Worm (Caenorhabditis elegans) whole organism, L3 larva: ENCODE data around the gene F56D6.8.
"Not testable (repeated sequence)": the region's sequence is repeated elsewhere in the genome, so short reads cannot be mapped to it uniquely, and the experiment has no call there.

Experiments
- R02D3.7 ChIP-seq: fragments of 150-350 bp; optimal IDR thresholded peaks from 2 replicates; lab custom pipeline; 2014; ENCODE audit warnings: missing biosample characterization, missing genetic modification characterization
- ceh-28 ChIP-seq: fragments of 150-350 bp; optimal IDR thresholded peaks from 2 replicates; lab custom pipeline; 2014; ENCODE audit warnings: missing biosample characterization, missing genetic modification reagents, missing genetic modification characterization
- ceh-82 ChIP-seq: fragments of 150-350 bp; optimal IDR thresholded peaks from 2 replicates; lab custom pipeline; 2014; ENCODE audit warnings: missing biosample characterization, missing genetic modification characterization
- daf-12 ChIP-seq: fragments of 150-350 bp; optimal IDR thresholded peaks from 2 replicates; lab custom pipeline; 2014; ENCODE audit warnings: missing biosample characterization, missing genetic modification reagents, missing genetic modification characterization
- egl-5 ChIP-seq: fragments of 150-350 bp; optimal IDR thresholded peaks from 2 replicates; lab custom pipeline; 2017; ENCODE audit warnings: missing biosample characterization, missing genetic modification reagents, missing genetic modification characterization, inconsistent platforms
- elt-1 ChIP-seq: fragments of 150-350 bp; optimal IDR thresholded peaks from 2 replicates; lab custom pipeline; 2014; ENCODE audit warnings: missing biosample characterization, missing genetic modification characterization
- elt-2 ChIP-seq: sonication (generic microtip); optimal IDR thresholded peaks from 2 replicates; lab custom pipeline; 2016; ENCODE audit warnings: missing genetic modification reagents, mild to moderate bottlenecking, missing genetic modification characterization, missing compliant biosample characterization
- eor-1 ChIP-seq, 2 experiments: fragments of 150-350 bp; optimal IDR thresholded peaks; 2 replicates each; lab custom pipeline; 2014 to 2018; ENCODE audit warnings: missing biosample characterization in 2 of 2, missing genetic modification characterization in 2 of 2
- fkh-10 ChIP-seq: sonication (generic microtip); optimal IDR thresholded peaks from 2 replicates; lab custom pipeline; 2017; ENCODE audit warnings: missing biosample characterization, missing genetic modification reagents, missing genetic modification characterization
- fkh-2 ChIP-seq: fragments of 150-350 bp; optimal IDR thresholded peaks from 2 replicates; lab custom pipeline; 2014; ENCODE audit warnings: missing biosample characterization, missing genetic modification reagents, missing genetic modification characterization
- fos-1 ChIP-seq: fragments of 150-350 bp; optimal IDR thresholded peaks from 2 replicates; lab custom pipeline; 2014; ENCODE audit warnings: missing biosample characterization, missing genetic modification characterization
- hmg-11 ChIP-seq: sonication (generic microtip); optimal IDR thresholded peaks from 2 replicates; lab custom pipeline; 2016; ENCODE audit warnings: missing genetic modification characterization, missing compliant biosample characterization
- jun-1 ChIP-seq: fragments of 150-350 bp; optimal IDR thresholded peaks from 2 replicates; lab custom pipeline; 2014; ENCODE audit warnings: missing biosample characterization, missing genetic modification reagents, missing genetic modification characterization
- lin-15B ChIP-seq: fragments of 150-350 bp; optimal IDR thresholded peaks from 2 replicates; lab custom pipeline; 2014; ENCODE audit warnings: missing biosample characterization, missing genetic modification characterization
- mdl-1 ChIP-seq: fragments of 150-350 bp; optimal IDR thresholded peaks from 2 replicates; lab custom pipeline; 2014; ENCODE audit warnings: missing biosample characterization, missing genetic modification characterization
- mml-1 ChIP-seq: fragments of 150-350 bp; sonication (generic microtip); optimal IDR thresholded peaks from 3 replicates; lab custom pipeline; 2014; ENCODE audit warnings: missing biosample characterization, missing genetic modification characterization
- nhr-11 ChIP-seq: fragments of 150-350 bp; optimal IDR thresholded peaks from 2 replicates; lab custom pipeline; 2014; ENCODE audit warnings: missing biosample characterization, missing genetic modification characterization
- nhr-12 ChIP-seq: fragments of 150-350 bp; optimal IDR thresholded peaks from 2 replicates; lab custom pipeline; 2014; ENCODE audit warnings: missing biosample characterization, missing genetic modification characterization
- nhr-23 ChIP-seq: fragments of 150-350 bp; optimal IDR thresholded peaks from 2 replicates; lab custom pipeline; 2014; ENCODE audit warnings: missing biosample characterization, missing genetic modification reagents, missing genetic modification characterization
- nhr-237 ChIP-seq: fragments of 150-350 bp; optimal IDR thresholded peaks from 2 replicates; lab custom pipeline; 2014; ENCODE audit warnings: missing biosample characterization, missing genetic modification characterization
- nhr-25 ChIP-seq: sonication (generic microtip); optimal IDR thresholded peaks from 2 replicates; lab custom pipeline; 2017; ENCODE audit warnings: missing biosample characterization, missing genetic modification characterization
- nhr-43 ChIP-seq: sonication (generic microtip); optimal IDR thresholded peaks from 2 replicates; lab custom pipeline; 2016; ENCODE audit warnings: mild to moderate bottlenecking, missing genetic modification characterization, missing compliant biosample characterization; ENCODE audit not compliant: poor library complexity, severe bottlenecking
- nhr-67 ChIP-seq: fragments of 150-350 bp; optimal IDR thresholded peaks from 2 replicates; lab custom pipeline; 2014; ENCODE audit warnings: missing biosample characterization, missing genetic modification characterization
- nhr-77 ChIP-seq: fragments of 150-350 bp; optimal IDR thresholded peaks from 2 replicates; lab custom pipeline; 2014; ENCODE audit warnings: missing biosample characterization, missing genetic modification characterization
- pha-4 ChIP-seq: fragments of 150-350 bp; optimal IDR thresholded peaks from 2 replicates; lab custom pipeline; 2014; ENCODE audit warnings: missing biosample characterization, missing genetic modification reagents, missing genetic modification characterization
- pqm-1 ChIP-seq: fragments of 150-350 bp; optimal IDR thresholded peaks from 2 replicates; lab custom pipeline; 2017; ENCODE audit warnings: missing biosample characterization, missing genetic modification characterization, inconsistent platforms
- sea-2 ChIP-seq: fragments of 150-350 bp; sonication (generic microtip); optimal IDR thresholded peaks from 4 replicates; lab custom pipeline; 2014; ENCODE audit warnings: missing biosample characterization, missing genetic modification reagents, missing genetic modification characterization
- skn-1 ChIP-seq: fragments of 150-350 bp; optimal IDR thresholded peaks from 2 replicates; lab custom pipeline; 2014; ENCODE audit warnings: missing biosample characterization, missing genetic modification characterization
- snpc-4 ChIP-seq: fragments of 150-350 bp; optimal IDR thresholded peaks from 2 replicates; lab custom pipeline; 2014; ENCODE audit warnings: missing biosample characterization, missing genetic modification characterization
- tbx-2 ChIP-seq: sonication (generic microtip); optimal IDR thresholded peaks from 2 replicates; lab custom pipeline; 2016; ENCODE audit warnings: mild to moderate bottlenecking, missing genetic modification characterization, missing compliant biosample characterization
- unc-39 ChIP-seq: sonication (generic microtip); optimal IDR thresholded peaks from 4 replicates; lab custom pipeline; 2017; ENCODE audit warnings: missing biosample characterization, missing genetic modification characterization
- zag-1 ChIP-seq: fragments of 150-350 bp; optimal IDR thresholded peaks from 2 replicates; lab custom pipeline; 2014; ENCODE audit warnings: missing biosample characterization, missing genetic modification characterization
- ztf-11 ChIP-seq: fragments of 150-350 bp; optimal IDR thresholded peaks from 2 replicates; lab custom pipeline; 2014; ENCODE audit warnings: missing biosample characterization, missing genetic modification characterization

Gene F56D6.8

ce11 chrIV:3894004-3894480, at the start of gene F56D6.8:
F56D6.8 (minus strand) TSS chrIV:3894430.
- TF ChIP-seq ceh-28 = no peak
- TF ChIP-seq tbx-2 (tag; lab: Kevin White, UChicago) = no peak
- TF ChIP-seq sea-2 = no peak
- no peak for TF ChIP-seq fkh-2 (tag; lab: Kevin White, UChicago)
- no peak for TF ChIP-seq elt-1 (tag; lab: Kevin White, UChicago)
- no peak for TF ChIP-seq unc-39 (tag; lab: Kevin White, UChicago)
- no peak for TF ChIP-seq mdl-1
- TF ChIP-seq nhr-11 = no peak
- TF ChIP-seq nhr-43 = no peak
- no peak for TF ChIP-seq zag-1
- no peak for TF ChIP-seq nhr-25 (tag; lab: Kevin White, UChicago)
- no peak for TF ChIP-seq egl-5 (tag; lab: Kevin White, UChicago)
- no peak for TF ChIP-seq nhr-77 (tag; lab: Kevin White, UChicago)
- TF ChIP-seq ceh-82 = no peak
- no peak for TF ChIP-seq nhr-67

ce11 chrIV:3943003-3943402, 48.8 kb upstream of the F56D6.8 start, which contains the start of gene Y46C8AL.11:
Y46C8AL.11 (plus strand) TSS chrIV:3943303.
- TF ChIP-seq ztf-11 (tag; lab: Kevin White, UChicago) = no peak
- no peak for TF ChIP-seq ceh-82
- TF ChIP-seq fkh-2 (tag; lab: Kevin White, UChicago) = no peak
- no peak for TF ChIP-seq fos-1 (tag; lab: Kevin White, UChicago)
- TF ChIP-seq nhr-237 (tag; lab: Kevin White, UChicago) = no peak
- TF ChIP-seq elt-2 (tag; lab: Kevin White, UChicago) = no peak
- TF ChIP-seq jun-1 (tag; lab: Kevin White, UChicago) = no peak
- TF ChIP-seq tbx-2 (tag; lab: Kevin White, UChicago) = no peak
- TF ChIP-seq skn-1 = no peak
- no peak for TF ChIP-seq nhr-12 (tag; lab: Kevin White, UChicago)
- no peak for TF ChIP-seq nhr-23 (tag; lab: Kevin White, UChicago)

DNA sequence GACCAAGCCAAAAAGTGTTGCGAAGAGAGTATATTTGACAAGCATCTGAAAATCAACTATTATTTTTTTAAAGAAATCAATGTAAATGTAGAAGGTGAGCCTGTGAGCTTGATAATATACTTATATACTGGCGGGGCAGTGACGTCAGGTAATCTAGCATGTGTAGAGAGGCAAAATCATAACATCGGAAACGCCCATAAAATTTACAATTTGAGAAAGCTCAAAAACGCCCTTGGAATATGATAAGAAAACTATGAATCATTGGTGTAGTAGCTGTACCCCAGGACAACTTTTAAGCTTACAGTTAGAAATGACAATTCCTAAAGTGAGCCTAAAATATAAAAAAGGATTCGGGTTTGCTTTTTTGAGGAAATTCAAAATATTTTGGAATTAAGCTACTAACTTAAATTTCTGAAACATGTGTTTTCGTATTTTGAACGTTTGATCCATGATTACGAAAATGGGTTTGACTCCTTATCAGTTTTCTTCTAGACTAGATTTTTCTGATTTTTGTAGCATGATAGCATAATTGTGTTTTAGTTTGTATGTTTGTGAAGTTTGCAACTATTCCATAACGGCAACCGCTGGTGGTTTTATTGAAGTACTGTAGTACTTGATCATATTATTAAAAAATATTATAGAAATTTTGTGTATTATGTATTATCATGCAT, 47.6 kb upstream of the F56D6.8 start, which contains the start of gene clec-174:
clec-174 (minus strand) TSS at position 51 of the 671 bp plus-strand sequence.
- TF ChIP-seq R02D3.7 (tag; lab: Kevin White, UChicago) (no peak), fkh-10 (GFP tag; lab: Kevin White, UChicago) (no peak), lin-15B (no peak), sea-2 (no peak), pqm-1 (peak; percentile 22), fkh-2 (tag; lab: Kevin White, UChicago) (no peak), elt-2 (tag; lab: Kevin White, UChicago) (peak; percentile 49), snpc-4 (tag; lab: Kevin White, UChicago) (no peak), nhr-67 (no peak), egl-5 (tag; lab: Kevin White, UChicago) (no peak)

DNA sequence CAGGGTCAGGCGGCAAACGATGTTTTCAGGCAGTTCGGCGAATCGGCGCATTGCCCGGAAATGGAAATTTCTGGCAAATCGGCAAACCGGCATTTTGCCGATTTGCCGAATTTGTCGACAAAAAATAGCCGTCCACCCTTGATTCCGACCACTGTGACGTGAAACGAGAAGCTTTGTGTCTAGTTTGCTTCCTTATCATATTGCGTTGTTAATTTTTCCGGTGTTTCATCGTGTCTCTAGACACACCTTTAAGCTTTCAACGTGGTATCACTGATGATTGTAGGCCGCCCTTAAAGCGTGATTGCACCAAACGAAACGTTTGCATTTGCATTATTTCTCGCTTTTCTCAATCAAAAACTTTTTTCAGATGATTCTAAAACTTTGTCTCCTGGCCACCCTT, 42.9 kb upstream of the F56D6.8 start, which contains the start of gene clec-71:
clec-71 (plus strand) TSS at position 362 of the 400 bp plus-strand sequence.
- no peak for TF ChIP-seq mml-1
- no peak for TF ChIP-seq ztf-11 (tag; lab: Kevin White, UChicago)
- TF ChIP-seq elt-2 (tag; lab: Kevin White, UChicago) = peak; percentile 6
- TF ChIP-seq nhr-237 (tag; lab: Kevin White, UChicago) = no peak
- no peak for TF ChIP-seq ceh-82
- TF ChIP-seq eor-1 (tag; optimal IDR thresholded peaks at IDR 0.05; lab: Kevin White, UChicago) = no peak

DNA sequence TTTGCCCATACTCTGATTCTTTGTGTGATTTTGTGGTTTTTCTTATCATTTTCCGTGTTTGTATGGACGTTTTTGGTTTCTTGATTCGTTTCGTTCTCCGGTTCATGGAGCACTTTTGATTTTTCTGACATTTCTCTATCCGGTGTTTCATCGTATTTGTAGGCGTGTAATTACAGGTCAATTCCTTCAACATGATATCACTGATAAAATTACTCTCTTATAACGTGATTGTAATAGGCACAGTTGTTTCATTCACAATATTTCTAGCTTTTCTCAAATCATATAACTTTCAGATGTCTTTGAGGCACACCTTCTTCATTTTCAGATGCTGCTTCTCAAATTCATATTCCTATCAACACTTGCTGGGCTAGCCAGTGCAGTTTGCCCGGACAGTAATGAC, 38.2 kb upstream of the F56D6.8 start, which contains the start of gene clec-70:
clec-70 (plus strand) TSS at position 301 of the 400 bp plus-strand sequence.
- TF ChIP-seq ceh-82; hmg-11 (tag; lab: Kevin White, UChicago); eor-1 (tag; optimal IDR thresholded peaks at IDR 0.05; lab: Kevin White, UChicago): not testable (repeated sequence)

DNA sequence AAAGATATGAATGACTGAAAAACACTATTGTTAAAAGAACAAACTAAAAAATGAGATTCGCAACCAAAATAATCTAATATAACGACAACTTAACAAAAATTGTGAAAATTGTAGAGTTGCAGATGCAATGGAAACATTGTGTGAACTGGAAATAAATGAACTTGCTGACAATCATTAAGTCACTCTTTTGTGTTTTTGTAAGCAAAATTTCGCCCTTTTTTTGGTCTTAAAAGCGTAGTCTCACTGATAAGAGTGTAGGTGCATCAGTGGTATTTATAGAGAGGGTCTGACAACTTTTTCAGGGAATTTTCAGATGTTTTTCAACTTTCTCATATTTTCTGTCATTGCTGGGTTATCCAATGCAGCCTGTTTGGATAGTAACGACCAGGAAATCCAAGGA, 31.9 kb upstream of the F56D6.8 start, which contains the start of gene clec-68:
clec-68 (plus strand) TSS at position 301 of the 400 bp plus-strand sequence.
- TF ChIP-seq daf-12 (tag; lab: Kevin White, UChicago) = no peak
- no peak for TF ChIP-seq pha-4 (tag; lab: Kevin White, UChicago)
- no peak for TF ChIP-seq tbx-2 (tag; lab: Kevin White, UChicago)
- no peak for TF ChIP-seq elt-1 (tag; lab: Kevin White, UChicago)
- no peak for TF ChIP-seq mml-1
- no peak for TF ChIP-seq zag-1
- TF ChIP-seq, all 47 proteins: peak for 0
